Worm (Caenorhabditis elegans) whole organism, L4 larva: ENCODE data around the gene clec-139.

Experiments
- F37D6.2 ChIP-seq: sonication (generic microtip); optimal IDR thresholded peaks from 2 replicates; lab custom pipeline; 2016; ENCODE audit warnings: mild to moderate bottlenecking, missing genetic modification characterization, missing compliant biosample characterization
- F49E8.2 ChIP-seq: sonication (generic microtip); optimal IDR thresholded peaks from 2 replicates; lab custom pipeline; 2016; ENCODE audit warnings: missing compliant biosample characterization, mild to moderate bottlenecking, missing genetic modification characterization, borderline replicate concordance
- Y105C5A.15 ChIP-seq: fragments of 200-800 bp; sonication (Bioruptor generic); IDR thresholded peaks from 2 replicates; pipeline ENCODE4 v1.3.6; 2022; ENCODE audit warnings: missing genetic modification characterization, missing compliant biosample characterization
- Y48G9A.11 ChIP-seq: fragments of 200-800 bp; sonication (Bioruptor generic); IDR thresholded peaks from 2 replicates; pipeline ENCODE4 v1.3.6; 2022; ENCODE audit warnings: missing genetic modification reagents, missing genetic modification characterization, missing compliant biosample characterization
- ama-1 ChIP-seq: fragments of 150-350 bp; optimal IDR thresholded peaks from 2 replicates; lab custom pipeline; 2014; ENCODE audit warnings: inconsistent platforms, mixed read lengths
- attf-4 ChIP-seq: sonication (generic microtip); optimal IDR thresholded peaks from 3 replicates; lab custom pipeline; 2017; ENCODE audit warnings: missing biosample characterization, missing genetic modification characterization
- ctbp-1 ChIP-seq: fragments of 200-800 bp; sonication (Bioruptor generic); IDR thresholded peaks from 2 replicates; pipeline ENCODE4 v1.3.6; 2022; ENCODE audit warnings: missing genetic modification reagents, missing genetic modification characterization, missing compliant biosample characterization
- daf-12 ChIP-seq: fragments of 150-350 bp; optimal IDR thresholded peaks from 2 replicates; lab custom pipeline; 2014; ENCODE audit warnings: missing biosample characterization, missing genetic modification reagents, missing genetic modification characterization
- egl-27 ChIP-seq: sonication (generic microtip); optimal IDR thresholded peaks from 3 replicates; lab custom pipeline; 2017; ENCODE audit warnings: missing biosample characterization, missing genetic modification reagents, missing genetic modification characterization
- egl-43 ChIP-seq: fragments of 200-800 bp; sonication (Bioruptor generic); IDR thresholded peaks from 2 replicates; pipeline ENCODE4 v1.3.6; 2022; ENCODE audit warnings: missing genetic modification reagents, missing genetic modification characterization, missing compliant biosample characterization
- gei-8 ChIP-seq: fragments of 200-800 bp; sonication (Bioruptor generic); optimal IDR thresholded peaks from 2 replicates; lab custom pipeline; 2018; ENCODE audit warnings: mild to moderate bottlenecking, missing genetic modification characterization, missing compliant biosample characterization
- lin-38 ChIP-seq: fragments of 200-800 bp; sonication (Bioruptor generic); IDR thresholded peaks from 2 replicates; pipeline ENCODE4 v1.3.6; 2022; ENCODE audit warnings: missing genetic modification reagents, missing genetic modification characterization, missing compliant biosample characterization
- madf-9 ChIP-seq: fragments of 200-800 bp; sonication (Bioruptor generic); conservative IDR thresholded peaks from 2 replicates; pipeline ENCODE4 v1.3.6; 2022; ENCODE audit warnings: missing genetic modification reagents, missing genetic modification characterization, missing compliant biosample characterization
- mep-1 ChIP-seq: fragments of 150-350 bp; sonication (generic microtip); optimal IDR thresholded peaks from 3 replicates; lab custom pipeline; 2014; ENCODE audit warnings: missing biosample characterization, missing genetic modification characterization
- mes-2 ChIP-seq: sonication (generic microtip); optimal IDR thresholded peaks from 2 replicates; lab custom pipeline; 2016; ENCODE audit warnings: missing genotype, mild to moderate bottlenecking, missing genetic modification characterization, missing compliant biosample characterization; ENCODE audit not compliant: poor library complexity, severe bottlenecking
- nhr-6 ChIP-seq: fragments of 150-350 bp; optimal IDR thresholded peaks from 2 replicates; lab custom pipeline; 2014; ENCODE audit warnings: missing biosample characterization, missing genetic modification characterization
- php-3 ChIP-seq: fragments of 200-800 bp; sonication (Bioruptor generic); IDR thresholded peaks from 2 replicates; pipeline ENCODE4 v1.3.6; 2022; ENCODE audit warnings: missing genetic modification reagents, missing genetic modification characterization, missing compliant biosample characterization
- rbr-2 ChIP-seq: sonication (generic microtip); optimal IDR thresholded peaks from 2 replicates; lab custom pipeline; 2016; ENCODE audit warnings: missing genotype, missing genetic modification characterization, missing compliant biosample characterization
- set-16 ChIP-seq: fragments of 200-800 bp; sonication (Bioruptor generic); IDR thresholded peaks from 2 replicates; pipeline ENCODE4 v1.3.6; 2022; ENCODE audit warnings: missing genetic modification reagents, missing genetic modification characterization, missing compliant biosample characterization
- unc-39 ChIP-seq: sonication (generic microtip); optimal IDR thresholded peaks from 2 replicates; lab custom pipeline; 2017; ENCODE audit warnings: missing biosample characterization, missing genetic modification characterization
- unc-62 ChIP-seq, 3 experiments: fragments of 150-350 bp in 1 of 3; sonication (generic microtip); optimal IDR thresholded peaks in 2 of 3; peaks in 1 of 3; 1 replicate in 1 of 3; 2 replicates in 2 of 3; lab custom pipeline; 2014 to 2017; ENCODE audit warnings: missing biosample characterization in 3 of 3, missing genetic modification characterization in 3 of 3, missing genetic modification reagents in 3 of 3, missing genotype in 1 of 3
- zfp-2 ChIP-seq: sonication (generic microtip); optimal IDR thresholded peaks from 2 replicates; lab custom pipeline; 2016; ENCODE audit warnings: mild to moderate bottlenecking, missing genetic modification characterization, missing compliant biosample characterization
- zfp-3 ChIP-seq: fragments of 200-800 bp; sonication (Bioruptor generic); conservative IDR thresholded peaks from 2 replicates; pipeline ENCODE4 v1.3.6; 2022; ENCODE audit warnings: missing genetic modification reagents, missing genetic modification characterization, missing compliant biosample characterization

Gene clec-139

DNA sequence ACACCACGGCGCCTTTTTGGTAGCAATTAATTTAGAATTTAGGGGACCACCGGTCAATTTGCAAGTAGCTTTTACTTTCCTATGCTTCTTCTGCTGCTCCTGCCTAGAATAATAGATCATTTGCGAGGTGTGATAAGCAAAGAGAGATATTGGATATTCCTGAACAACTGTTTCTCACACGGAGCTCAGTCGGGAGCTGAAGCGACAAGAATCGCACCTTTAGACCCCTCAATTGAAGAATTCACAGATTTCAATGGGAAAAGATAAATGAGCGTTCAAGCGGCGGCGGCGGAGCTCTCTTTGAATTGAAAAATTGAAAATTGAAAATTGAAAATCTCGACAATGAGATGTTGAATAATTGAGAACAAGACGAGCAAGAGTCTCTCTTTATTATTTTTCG, 49.0 kb downstream of the clec-139 start:
- TF ChIP-seq Y105C5A.15 (GFP tag; lab: Robert Waterston, UW), result no peak
- no peak for TF ChIP-seq zfp-2 (tag; lab: Kevin White, UChicago)
- no peak for TF ChIP-seq mep-1 (tag; lab: Kevin White, UChicago)
- TF ChIP-seq madf-9 (GFP tag; lab: Robert Waterston, UW), result no peak
- TF ChIP-seq ama-1 (lab: Kevin White, UChicago), result no peak
- TF ChIP-seq attf-4 (tag; lab: Kevin White, UChicago), result no peak
- TF ChIP-seq gei-8 (GFP tag; lab: Kevin White, UChicago), result no peak
- TF ChIP-seq nhr-6, result no peak
- no peak for TF ChIP-seq daf-12
- no peak for TF ChIP-seq lin-38 (GFP tag; lab: Robert Waterston, UW)
- TF ChIP-seq php-3, result no peak
- TF ChIP-seq rbr-2, result no peak
- no peak for TF ChIP-seq zfp-3 (GFP tag; lab: Robert Waterston, UW)
- no peak for TF ChIP-seq F49E8.2 (tag; lab: Kevin White, UChicago)
- TF ChIP-seq ctbp-1 (GFP tag; lab: Robert Waterston, UW), result no peak
- TF ChIP-seq F37D6.2 (tag; lab: Kevin White, UChicago), result no peak
- TF ChIP-seq Y48G9A.11 (GFP tag; lab: Robert Waterston, UW), result no peak

DNA sequence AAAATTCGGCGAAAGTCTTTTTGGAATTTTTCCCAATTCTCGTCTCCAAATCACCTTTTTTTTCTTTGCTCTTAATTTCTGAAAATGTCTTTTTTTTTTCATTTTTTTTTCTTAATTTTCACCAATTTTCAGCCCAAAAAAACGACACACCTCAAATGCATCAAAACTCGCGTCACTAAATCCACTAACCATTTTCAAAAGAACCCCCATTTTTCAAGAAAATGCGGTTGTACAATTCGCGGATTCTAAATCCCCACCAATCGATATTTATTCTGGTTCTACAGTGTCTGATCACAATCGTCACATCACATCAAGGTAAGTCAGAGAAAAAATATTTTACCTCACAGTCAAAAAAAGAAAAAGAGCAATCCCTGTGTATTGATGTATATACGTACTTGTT, 49.7 kb downstream of the clec-139 start, which contains the start of gene vab-1:
TSS of gene vab-1 (plus strand) at position 133 of the 400 bp plus-strand sequence.
- TF ChIP-seq mes-2 (tag; lab: Kevin White, UChicago), result no peak
- TF ChIP-seq egl-27 (tag; lab: Kevin White, UChicago), result no peak
- TF ChIP-seq unc-62 (GFP tag; optimal IDR thresholded peaks at IDR 0.05 in 1 of 2; lab: Kevin White, UChicago), result peak in 1 of 2 experiments; percentile 50
- no peak for TF ChIP-seq unc-62 (tag; optimal IDR thresholded peaks at IDR 0.05; lab: Kevin White, UChicago)

DNA sequence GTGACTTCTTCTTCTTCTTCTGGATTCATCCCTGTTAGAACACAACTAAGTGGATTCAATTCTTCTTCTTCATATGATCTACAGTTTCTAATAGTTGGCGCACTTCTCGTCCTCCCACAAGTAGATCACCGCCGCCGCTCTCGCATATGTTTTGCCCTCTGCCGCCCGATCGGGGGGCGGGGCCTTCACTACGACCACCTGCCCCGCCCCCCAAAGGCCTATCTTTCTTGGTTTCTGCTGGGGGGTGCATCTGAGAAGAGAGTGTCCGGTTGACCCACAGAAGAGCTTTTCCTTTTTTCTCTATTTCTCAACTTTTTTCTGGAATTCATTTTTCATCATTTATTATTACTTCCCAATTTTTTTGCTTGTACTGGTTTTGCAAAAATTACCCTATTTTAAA, 50.4 kb downstream of the clec-139 start:
- TF ChIP-seq egl-43 (GFP tag; lab: Robert Waterston, UW) (0 out of 2 replicates have a peak, but pooled peaks have one; percentile 46), set-16 (peak; percentile 87), unc-39 (no peak)
